Fruit fly (Drosophila melanogaster) S2 (cell line): ENCODE results near the gene CG32983.

ENCODE experiments used
- CG8478 ChIP-seq: fragments of >200 bp; optimal IDR thresholded peaks from 2 replicates; lab custom pipeline; 2018
- CTCF ChIP-seq, 2 experiments: fragments of >200 bp; optimal IDR thresholded peaks; 2 replicates each; lab custom pipeline; 2018

dm6 chr2L:8825222-8825869 lies 40.3 kb upstream of the CG32983 start, which contains the start of gene SoxN:
- TF ChIP-seq CG8478 (lab: Kevin White, UChicago) = no peak
- peak in 1 of 2 experiments; percentile 32 for TF ChIP-seq CTCF (optimal IDR thresholded peaks at IDR 0.05; lab: Kevin White, UChicago)
